Worm (Caenorhabditis elegans): ENCODE results near the gene tac-1.

The tac-1 gene

ce11 chrII:14794935-14795454, 41.3 kb upstream of the tac-1 start, which contains the start of gene eif-3.B (continued):
- peak; percentile 88 for TF ChIP-seq nhr-42 (GFP tag; IDR thresholded peaks at IDR 0.05)
- peak; percentile 83 for TF ChIP-seq nhr-11 (tag; optimal IDR thresholded peaks at IDR 0.05)
- TF ChIP-seq nhr-25 (tag; optimal IDR thresholded peaks at IDR 0.05; ENCODE audit: borderline replicate concordance, insufficient read depth), result peak; percentile 58
- no peak for TF ChIP-seq aly-2 (tag; optimal IDR thresholded peaks at IDR 0.05)
- peak; percentile 95 for TF ChIP-seq unc-130 (GFP tag; optimal IDR thresholded peaks at IDR 0.05)
- no peak for TF ChIP-seq Y5F2A.4 (GFP tag; optimal IDR thresholded peaks at IDR 0.05)
- no peak for TF ChIP-seq R02D3.7 (tag; optimal IDR thresholded peaks at IDR 0.05)
- TF ChIP-seq F37D6.2 (tag; optimal IDR thresholded peaks at IDR 0.05), result peak; percentile 79
- peak; percentile 46; the same call in 1 of the 2 replicates for TF ChIP-seq egl-43 (GFP tag; IDR thresholded peaks at IDR 0.05)
- TF ChIP-seq dmd-6 (GFP tag; IDR thresholded peaks at IDR 0.05), result peak; percentile 77
- peak; percentile 41; the same call in 1 of the 2 replicates for TF ChIP-seq php-3 (GFP tag; IDR thresholded peaks at IDR 0.05)
- 0 out of 4 replicates have a peak, but pooled peaks of 1 of the 2 experiments have one; percentile 18 for TF ChIP-seq madf-5 (GFP tag; IDR thresholded peaks at IDR 0.05)
- TF ChIP-seq zfp-2 (tag; optimal IDR thresholded peaks at IDR 0.05), result no peak
- TF ChIP-seq hif-1 (tag; optimal IDR thresholded peaks at IDR 0.05), result peak in 1 of 2 experiments; percentile 92
- TF ChIP-seq Y75B8A.6 (GFP tag; IDR thresholded peaks at IDR 0.05), result no peak
- no peak for TF ChIP-seq attf-4 (tag; optimal IDR thresholded peaks at IDR 0.05)
- no peak for TF ChIP-seq gei-8 (GFP tag; optimal IDR thresholded peaks at IDR 0.05)
- TF ChIP-seq T20F7.1 (GFP tag; optimal IDR thresholded peaks at IDR 0.05), result peak; percentile 98
- TF ChIP-seq lin-13 (GFP tag; optimal IDR thresholded peaks at IDR 0.05), result peak; percentile 82
- no peak for TF ChIP-seq skn-1 (tag; optimal IDR thresholded peaks at IDR 0.05)
- no peak for TF ChIP-seq tag-97 (GFP tag; IDR thresholded peaks at IDR 0.05)
- TF ChIP-seq ceh-28 (tag; optimal IDR thresholded peaks at IDR 0.05), result peak; percentile 7
- TF ChIP-seq F49E8.2 (tag; optimal IDR thresholded peaks at IDR 0.05; ENCODE audit: borderline replicate concordance), result peak; percentile 20
- no peak for TF ChIP-seq daf-8 (GFP tag; IDR thresholded peaks at IDR 0.05)
- TF ChIP-seq cey-2 (tag; optimal IDR thresholded peaks at IDR 0.05; ENCODE audit: borderline replicate concordance, insufficient read depth), result no peak
- peak; percentile 97 for TF ChIP-seq dve-1 (tag; optimal IDR thresholded peaks at IDR 0.05; ENCODE audit: insufficient read depth)
- peak; percentile 32 for TF ChIP-seq lin-15B (tag; optimal IDR thresholded peaks at IDR 0.05)
- TF ChIP-seq dmd-9 (GFP tag; IDR thresholded peaks at IDR 0.05), result peak; percentile 85
- peak in 1 of 2 experiments; percentile 21 for TF ChIP-seq mdl-1 (tag; optimal IDR thresholded peaks at IDR 0.05)
- no peak for TF ChIP-seq spr-3 (GFP tag; optimal IDR thresholded peaks at IDR 0.05)
- peak; percentile 80 for TF ChIP-seq hlh-11 (tag; optimal IDR thresholded peaks at IDR 0.05)
- peak; percentile 36; the same call in 1 of the 2 replicates for TF ChIP-seq vab-7 (GFP tag; IDR thresholded peaks at IDR 0.05)
- peak; percentile 64 for TF ChIP-seq mxl-3 (GFP tag; optimal IDR thresholded peaks at IDR 0.05)
- 0 out of 2 replicates have a peak, but pooled peaks have one; percentile 53 for TF ChIP-seq arid-1 (GFP tag; conservative IDR thresholded peaks at IDR 0.05)
- peak; percentile 95 for TF ChIP-seq nhr-77 (tag; optimal IDR thresholded peaks at IDR 0.05)
- peak; percentile 70; the same call in 1 of the 2 replicates for TF ChIP-seq ceh-44 (GFP tag; IDR thresholded peaks at IDR 0.05)
- peak; percentile 59 to 95 for TF ChIP-seq lsy-2 (tag; optimal IDR thresholded peaks at IDR 0.05)
- peak; percentile 55 for TF ChIP-seq zip-2 (tag; optimal IDR thresholded peaks at IDR 0.05)
- TF ChIP-seq ces-1 (GFP tag; optimal IDR thresholded peaks at IDR 0.05), result peak; percentile 43
- no peak for TF ChIP-seq fos-1 (tag; optimal IDR thresholded peaks at IDR 0.05)
- TF ChIP-seq hmg-1.1 (GFP tag; IDR thresholded peaks at IDR 0.05), result peak; percentile 77
- no peak for TF ChIP-seq saeg-2 (GFP tag; IDR thresholded peaks at IDR 0.05)
- peak; percentile 83 for TF ChIP-seq rbr-2 (tag; optimal IDR thresholded peaks at IDR 0.05)
- TF ChIP-seq nhr-41 (GFP tag; IDR thresholded peaks at IDR 0.05), result no peak
- TF ChIP-seq zag-1 (tag; optimal IDR thresholded peaks at IDR 0.05), result no peak
- peak; percentile 63 for TF ChIP-seq nhr-48 (tag; optimal IDR thresholded peaks at IDR 0.05)

Data from whole organism, L4 larva.